Worm (Caenorhabditis elegans) whole organism, mixed stage, embryonic: Measurements from ENCODE around the gene Y43B11AL.1.

Source experiments
- M03D4.4 ChIP-seq: sonication (generic microtip); optimal IDR thresholded peaks from 2 replicates; lab custom pipeline; 2017; ENCODE audit warnings: mild to moderate bottlenecking, missing genetic modification characterization, missing compliant biosample characterization
- bed-3 ChIP-seq: fragments of 200-800 bp; sonication (Bioruptor generic); optimal IDR thresholded peaks from 3 replicates; lab custom pipeline; 2018; ENCODE audit warnings: mild to moderate bottlenecking, missing genetic modification characterization, moderate library complexity, missing compliant biosample characterization
- blmp-1 ChIP-seq: fragments of 150-350 bp; optimal IDR thresholded peaks from 2 replicates; lab custom pipeline; 2014; ENCODE audit warnings: missing biosample characterization, missing genetic modification characterization
- ceh-39 ChIP-seq: fragments of 150-350 bp; optimal IDR thresholded peaks from 2 replicates; lab custom pipeline; 2014; ENCODE audit warnings: missing biosample characterization, missing genetic modification characterization
- ceh-43 ChIP-seq: fragments of 200-800 bp; sonication (Bioruptor generic); optimal IDR thresholded peaks from 2 replicates; lab custom pipeline; 2018; ENCODE audit warnings: mild to moderate bottlenecking, missing genetic modification characterization, moderate library complexity, missing compliant biosample characterization
- ceh-83 ChIP-seq: fragments of 200-800 bp; sonication (Bioruptor generic); optimal IDR thresholded peaks from 2 replicates; lab custom pipeline; 2018; ENCODE audit warnings: mild to moderate bottlenecking, missing genetic modification characterization, missing compliant biosample characterization
- ces-1 ChIP-seq: fragments of 150-350 bp; optimal IDR thresholded peaks from 2 replicates; lab custom pipeline; 2014; ENCODE audit warnings: missing biosample characterization, missing genetic modification reagents, missing genetic modification characterization
- cnd-1 ChIP-seq: fragments of 200-800 bp; sonication (Bioruptor generic); optimal IDR thresholded peaks from 2 replicates; lab custom pipeline; 2018; ENCODE audit warnings: mild to moderate bottlenecking, missing genetic modification characterization, missing compliant biosample characterization
- drap-1 ChIP-seq: fragments of 200-800 bp; sonication (Bioruptor generic); optimal IDR thresholded peaks from 3 replicates; lab custom pipeline; 2018; ENCODE audit warnings: mild to moderate bottlenecking, missing genetic modification characterization, missing compliant biosample characterization
- elt-1 ChIP-seq: sonication (generic microtip); optimal IDR thresholded peaks from 2 replicates; lab custom pipeline; 2017; ENCODE audit warnings: missing genetic modification characterization, mild to moderate bottlenecking, missing compliant biosample characterization, antibody characterized with exemption, moderate library complexity, borderline replicate concordance; ENCODE audit not compliant: insufficient read depth
- elt-3 ChIP-seq: fragments of 150-350 bp; optimal IDR thresholded peaks from 2 replicates; lab custom pipeline; 2014; ENCODE audit warnings: missing biosample characterization, missing genetic modification characterization
- flh-1 ChIP-seq: fragments of 200-800 bp; sonication (Bioruptor generic); optimal IDR thresholded peaks from 2 replicates; lab custom pipeline; 2018; ENCODE audit warnings: mild to moderate bottlenecking, missing genetic modification characterization, moderate library complexity, missing compliant biosample characterization
- ham-2 ChIP-seq: fragments of 200-800 bp; sonication (Bioruptor generic); optimal IDR thresholded peaks from 2 replicates; lab custom pipeline; 2018; ENCODE audit warnings: mild to moderate bottlenecking, missing genetic modification characterization, missing compliant biosample characterization
- hlh-1 ChIP-seq: fragments of 150-350 bp; optimal IDR thresholded peaks from 2 replicates; lab custom pipeline; 2014; ENCODE audit warnings: missing biosample characterization, missing genetic modification reagents, missing genetic modification characterization
- lin-13 ChIP-seq: fragments of 150-350 bp; optimal IDR thresholded peaks from 2 replicates; lab custom pipeline; 2014; ENCODE audit warnings: missing biosample characterization, missing genetic modification characterization
- lin-32 ChIP-seq: fragments of 200-800 bp; sonication (Bioruptor generic); optimal IDR thresholded peaks from 2 replicates; lab custom pipeline; 2018; ENCODE audit warnings: mild to moderate bottlenecking, missing genetic modification characterization, missing compliant biosample characterization
- lsy-2 ChIP-seq: fragments of 150-350 bp; optimal IDR thresholded peaks from 2 replicates; lab custom pipeline; 2014; ENCODE audit warnings: missing biosample characterization, missing genetic modification characterization
- mep-1 ChIP-seq: fragments of 150-350 bp; optimal IDR thresholded peaks from 2 replicates; lab custom pipeline; 2017; ENCODE audit warnings: missing biosample characterization, missing genetic modification reagents, missing genetic modification characterization, inconsistent platforms
- nhr-2 ChIP-seq: fragments of 150-350 bp; optimal IDR thresholded peaks from 2 replicates; lab custom pipeline; 2014; ENCODE audit warnings: missing biosample characterization, missing genetic modification characterization
- nhr-237 ChIP-seq: fragments of 150-350 bp; optimal IDR thresholded peaks from 2 replicates; lab custom pipeline; 2014; ENCODE audit warnings: missing biosample characterization, missing genetic modification characterization
- nhr-28 ChIP-seq: fragments of 150-350 bp; optimal IDR thresholded peaks from 2 replicates; lab custom pipeline; 2014; ENCODE audit warnings: missing biosample characterization, missing genetic modification characterization
- nhr-76 ChIP-seq: sonication (generic microtip); optimal IDR thresholded peaks from 2 replicates; lab custom pipeline; 2017; ENCODE audit warnings: missing biosample characterization, missing genetic modification characterization
- pha-4 ChIP-seq: fragments of 150-350 bp; optimal IDR thresholded peaks from 2 replicates; lab custom pipeline; 2018; ENCODE audit warnings: missing biosample characterization, missing genetic modification reagents, missing genetic modification characterization
- sem-2 ChIP-seq: fragments of 200-800 bp; sonication (Bioruptor generic); optimal IDR thresholded peaks from 2 replicates; lab custom pipeline; 2018; ENCODE audit warnings: mild to moderate bottlenecking, missing genetic modification characterization, missing compliant biosample characterization
- sptf-1 ChIP-seq: sonication (generic microtip); optimal IDR thresholded peaks from 2 replicates; lab custom pipeline; 2017; ENCODE audit warnings: mild to moderate bottlenecking, missing genetic modification characterization, moderate library complexity, missing compliant biosample characterization
- tbx-8 ChIP-seq: fragments of 200-800 bp; sonication (Bioruptor generic); optimal IDR thresholded peaks from 2 replicates; lab custom pipeline; 2018; ENCODE audit warnings: mild to moderate bottlenecking, missing genetic modification characterization, moderate library complexity, missing compliant biosample characterization
- unc-120 ChIP-seq: sonication (generic microtip); optimal IDR thresholded peaks from 2 replicates; lab custom pipeline; 2017; ENCODE audit warnings: missing genetic modification characterization, missing compliant biosample characterization; ENCODE audit not compliant: poor library complexity, severe bottlenecking
- unc-39 ChIP-seq: fragments of 150-350 bp; optimal IDR thresholded peaks from 2 replicates; lab custom pipeline; 2014; ENCODE audit warnings: missing biosample characterization, missing genetic modification characterization
- zip-8 ChIP-seq: fragments of 150-350 bp; optimal IDR thresholded peaks from 2 replicates; lab custom pipeline; 2014; ENCODE audit warnings: missing biosample characterization, missing genetic modification characterization
- ztf-11 ChIP-seq: fragments of 150-350 bp; optimal IDR thresholded peaks from 2 replicates; lab custom pipeline; 2014; ENCODE audit warnings: missing biosample characterization, missing genetic modification characterization

Gene Y43B11AL.1

DNA sequence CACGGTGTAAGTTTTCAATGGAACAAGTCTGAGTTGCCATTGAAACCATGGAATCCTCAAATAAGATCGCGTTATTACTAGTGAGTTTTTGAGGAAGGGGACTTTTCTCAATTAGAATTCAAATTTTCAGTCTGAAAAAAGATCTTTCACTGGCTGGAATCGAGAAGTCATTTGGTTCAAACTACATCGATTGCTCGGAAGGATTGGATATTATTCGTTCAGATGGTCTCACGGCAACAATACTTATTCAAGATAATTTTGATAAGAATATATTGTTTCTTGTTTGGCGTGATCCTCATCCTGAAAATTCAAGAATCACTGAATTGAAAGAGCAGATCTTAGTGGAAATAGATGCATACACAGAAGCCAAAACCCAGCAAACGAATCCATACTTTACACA, 2.3 kb downstream of the Y43B11AL.1 start:
- TF ChIP-seq lin-13 (tag; lab: Kevin White, UChicago) = no peak
- no peak for TF ChIP-seq elt-3 (tag; lab: Kevin White, UChicago)
- no peak for TF ChIP-seq ceh-43 (GFP tag; lab: Kevin White, UChicago)
- TF ChIP-seq blmp-1 = no peak
- TF ChIP-seq nhr-76 (tag; lab: Kevin White, UChicago) = no peak
- no peak for TF ChIP-seq nhr-237 (tag; lab: Kevin White, UChicago)
- no peak for TF ChIP-seq ceh-83
- no peak for TF ChIP-seq hlh-1 (tag; lab: Kevin White, UChicago)
- no peak for TF ChIP-seq sem-2
- TF ChIP-seq ztf-11 (tag; lab: Kevin White, UChicago) = no peak
- TF ChIP-seq cnd-1 (tag; lab: Kevin White, UChicago) = no peak
- no peak for TF ChIP-seq M03D4.4
- no peak for TF ChIP-seq nhr-28
- TF ChIP-seq ham-2 (GFP tag; lab: Kevin White, UChicago) = no peak
- TF ChIP-seq unc-39 (tag; lab: Kevin White, UChicago) = no peak
- TF ChIP-seq nhr-2 (tag; lab: Kevin White, UChicago) = no peak
- no peak for TF ChIP-seq tbx-8 (GFP tag; lab: Kevin White, UChicago)
- TF ChIP-seq ceh-39 (tag; lab: Kevin White, UChicago) = no peak
- TF ChIP-seq, all 35 proteins: peak for 0

- TF ChIP-seq tbx-8 (GFP tag; lab: Kevin White, UChicago) = no peak
- TF ChIP-seq M03D4.4 = no peak
- TF ChIP-seq drap-1 (GFP tag; lab: Kevin White, UChicago) = no peak
- no peak for TF ChIP-seq bed-3 (GFP tag; lab: Kevin White, UChicago)
Measured at ce11 chrIV:7072110-7072509, 7.0 kb downstream of the Y43B11AL.1 start, which contains the start of gene srg-48. TSS of gene srg-48 (plus strand) at chrIV:7072410.

- TF ChIP-seq elt-3 (tag; lab: Kevin White, UChicago) = no peak
Measured at ce11 chrIV:7075063-7075462, 9.9 kb downstream of the Y43B11AL.1 start, which contains the start of gene srg-50. TSS of gene srg-50 (minus strand) at chrIV:7075163.

ce11 chrIV:7081214-7081613, 16.1 kb downstream of the Y43B11AL.1 start, which contains the start of gene Y43B11AR.1:
TSS of gene Y43B11AR.1 (plus strand) at chrIV:7081514.
- TF ChIP-seq sem-2 = no peak
- no peak for TF ChIP-seq ces-1 (GFP tag; lab: Kevin White, UChicago)

DNA sequence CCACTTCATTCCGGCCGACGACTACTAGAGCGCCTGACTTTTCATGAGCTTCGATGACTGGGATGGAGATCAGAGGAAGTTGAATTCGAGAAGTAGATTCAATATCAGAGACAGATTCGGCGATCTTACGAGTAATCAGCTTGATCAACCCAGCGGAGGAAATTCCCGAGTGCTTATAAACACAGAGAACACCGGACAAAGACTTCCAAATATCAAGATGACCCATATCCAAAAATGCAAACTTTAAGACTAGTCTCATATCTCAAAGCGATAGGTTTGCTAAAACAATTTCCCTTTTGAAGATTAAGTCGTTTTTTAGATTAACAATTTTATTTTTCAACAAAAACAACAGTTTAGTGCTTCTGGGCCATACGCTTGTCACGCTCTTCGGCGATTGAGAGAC, 18.3 kb downstream of the Y43B11AL.1 start, which contains the start of gene Y43B11AR.3:
Gene Y43B11AR.3, minus strand, starts transcription at position 335 of the 403 bp plus-strand sequence.
- TF ChIP-seq M03D4.4 (no peak), mep-1 (tag; lab: Kevin White, UChicago) (no peak), drap-1 (GFP tag; lab: Kevin White, UChicago) (no peak), nhr-76 (tag; lab: Kevin White, UChicago) (no peak), pha-4 (tag; lab: Kevin White, UChicago) (no peak), nhr-2 (tag; lab: Kevin White, UChicago) (no peak), sptf-1 (no peak), ztf-11 (tag; lab: Kevin White, UChicago) (no peak), nhr-237 (tag; lab: Kevin White, UChicago) (no peak), elt-3 (tag; lab: Kevin White, UChicago) (no peak), cnd-1 (tag; lab: Kevin White, UChicago) (no peak), unc-39 (tag; lab: Kevin White, UChicago) (no peak), ces-1 (GFP tag; lab: Kevin White, UChicago) (no peak), blmp-1 (no peak), lsy-2 (tag; lab: Kevin White, UChicago) (no peak), ceh-39 (tag; lab: Kevin White, UChicago) (no peak), zip-8 (tag; lab: Kevin White, UChicago) (no peak)
- TF ChIP-seq, all 35 proteins: peak for 0

- TF ChIP-seq elt-1 (tag; lab: Kevin White, UChicago) (no peak), zip-8 (tag; lab: Kevin White, UChicago) (no peak), unc-120 (tag; lab: Kevin White, UChicago) (no peak), lin-32 (GFP tag; lab: Kevin White, UChicago) (no peak), ces-1 (GFP tag; lab: Kevin White, UChicago) (no peak), tbx-8 (GFP tag; lab: Kevin White, UChicago) (no peak), ceh-43 (GFP tag; lab: Kevin White, UChicago) (no peak), nhr-76 (tag; lab: Kevin White, UChicago) (no peak), lsy-2 (tag; lab: Kevin White, UChicago) (no peak), flh-1 (GFP tag; lab: Kevin White, UChicago) (no peak), blmp-1 (no peak), hlh-1 (tag; lab: Kevin White, UChicago) (no peak), bed-3 (GFP tag; lab: Kevin White, UChicago) (no peak), ceh-39 (tag; lab: Kevin White, UChicago) (no peak), ceh-83 (no peak), ztf-11 (tag; lab: Kevin White, UChicago) (no peak), lin-13 (tag; lab: Kevin White, UChicago) (no peak)
Measured at ce11 chrIV:7083976-7084375, 18.9 kb downstream of the Y43B11AL.1 start.
